Worm (Caenorhabditis elegans) whole organism, mixed stage, embryonic: ENCODE measurements around the gene nhr-107.

Source experiments
- M03D4.4 ChIP-seq: sonication (generic microtip); optimal IDR thresholded peaks from 2 replicates; lab custom pipeline; 2017; ENCODE audit warnings: mild to moderate bottlenecking, missing genetic modification characterization, missing compliant biosample characterization
- blmp-1 ChIP-seq: fragments of 150-350 bp; optimal IDR thresholded peaks from 2 replicates; lab custom pipeline; 2014; ENCODE audit warnings: missing biosample characterization, missing genetic modification characterization
- ceh-39 ChIP-seq: fragments of 150-350 bp; optimal IDR thresholded peaks from 2 replicates; lab custom pipeline; 2014; ENCODE audit warnings: missing biosample characterization, missing genetic modification characterization
- ceh-43 ChIP-seq: fragments of 200-800 bp; sonication (Bioruptor generic); optimal IDR thresholded peaks from 2 replicates; lab custom pipeline; 2018; ENCODE audit warnings: mild to moderate bottlenecking, missing genetic modification characterization, moderate library complexity, missing compliant biosample characterization
- ceh-83 ChIP-seq: fragments of 200-800 bp; sonication (Bioruptor generic); optimal IDR thresholded peaks from 2 replicates; lab custom pipeline; 2018; ENCODE audit warnings: mild to moderate bottlenecking, missing genetic modification characterization, missing compliant biosample characterization
- ces-1 ChIP-seq: fragments of 150-350 bp; optimal IDR thresholded peaks from 2 replicates; lab custom pipeline; 2014; ENCODE audit warnings: missing biosample characterization, missing genetic modification reagents, missing genetic modification characterization
- cnd-1 ChIP-seq: fragments of 200-800 bp; sonication (Bioruptor generic); optimal IDR thresholded peaks from 2 replicates; lab custom pipeline; 2018; ENCODE audit warnings: mild to moderate bottlenecking, missing genetic modification characterization, missing compliant biosample characterization
- drap-1 ChIP-seq: fragments of 200-800 bp; sonication (Bioruptor generic); optimal IDR thresholded peaks from 3 replicates; lab custom pipeline; 2018; ENCODE audit warnings: mild to moderate bottlenecking, missing genetic modification characterization, missing compliant biosample characterization
- flh-1 ChIP-seq: fragments of 200-800 bp; sonication (Bioruptor generic); optimal IDR thresholded peaks from 2 replicates; lab custom pipeline; 2018; ENCODE audit warnings: mild to moderate bottlenecking, missing genetic modification characterization, moderate library complexity, missing compliant biosample characterization
- ham-2 ChIP-seq: fragments of 200-800 bp; sonication (Bioruptor generic); optimal IDR thresholded peaks from 2 replicates; lab custom pipeline; 2018; ENCODE audit warnings: mild to moderate bottlenecking, missing genetic modification characterization, missing compliant biosample characterization
- hlh-1 ChIP-seq: fragments of 150-350 bp; optimal IDR thresholded peaks from 2 replicates; lab custom pipeline; 2014; ENCODE audit warnings: missing biosample characterization, missing genetic modification reagents, missing genetic modification characterization
- lin-32 ChIP-seq: fragments of 200-800 bp; sonication (Bioruptor generic); optimal IDR thresholded peaks from 2 replicates; lab custom pipeline; 2018; ENCODE audit warnings: mild to moderate bottlenecking, missing genetic modification characterization, missing compliant biosample characterization
- lsy-2 ChIP-seq: fragments of 150-350 bp; optimal IDR thresholded peaks from 2 replicates; lab custom pipeline; 2014; ENCODE audit warnings: missing biosample characterization, missing genetic modification characterization
- mab-5 ChIP-seq: fragments of 150-350 bp; optimal IDR thresholded peaks from 2 replicates; lab custom pipeline; 2014; ENCODE audit warnings: missing biosample characterization, missing genetic modification characterization
- mep-1 ChIP-seq: fragments of 150-350 bp; optimal IDR thresholded peaks from 2 replicates; lab custom pipeline; 2017; ENCODE audit warnings: missing biosample characterization, missing genetic modification reagents, missing genetic modification characterization, inconsistent platforms
- mls-2 ChIP-seq: sonication (generic microtip); optimal IDR thresholded peaks from 2 replicates; lab custom pipeline; 2016; ENCODE audit warnings: mild to moderate bottlenecking, missing genetic modification characterization, moderate library complexity, missing compliant biosample characterization
- nhr-237 ChIP-seq: fragments of 150-350 bp; optimal IDR thresholded peaks from 2 replicates; lab custom pipeline; 2014; ENCODE audit warnings: missing biosample characterization, missing genetic modification characterization
- nhr-28 ChIP-seq: fragments of 150-350 bp; optimal IDR thresholded peaks from 2 replicates; lab custom pipeline; 2014; ENCODE audit warnings: missing biosample characterization, missing genetic modification characterization
- nhr-76 ChIP-seq: sonication (generic microtip); optimal IDR thresholded peaks from 2 replicates; lab custom pipeline; 2017; ENCODE audit warnings: missing biosample characterization, missing genetic modification characterization
- pha-4 ChIP-seq: fragments of 150-350 bp; optimal IDR thresholded peaks from 2 replicates; lab custom pipeline; 2018; ENCODE audit warnings: missing biosample characterization, missing genetic modification reagents, missing genetic modification characterization
- sem-2 ChIP-seq: fragments of 200-800 bp; sonication (Bioruptor generic); optimal IDR thresholded peaks from 2 replicates; lab custom pipeline; 2018; ENCODE audit warnings: mild to moderate bottlenecking, missing genetic modification characterization, missing compliant biosample characterization
- snpc-4 ChIP-seq: fragments of 150-350 bp; optimal IDR thresholded peaks from 2 replicates; lab custom pipeline; 2014; ENCODE audit warnings: missing biosample characterization, missing genetic modification characterization
- sptf-1 ChIP-seq: sonication (generic microtip); optimal IDR thresholded peaks from 2 replicates; lab custom pipeline; 2017; ENCODE audit warnings: mild to moderate bottlenecking, missing genetic modification characterization, moderate library complexity, missing compliant biosample characterization
- tbx-8 ChIP-seq: fragments of 200-800 bp; sonication (Bioruptor generic); optimal IDR thresholded peaks from 2 replicates; lab custom pipeline; 2018; ENCODE audit warnings: mild to moderate bottlenecking, missing genetic modification characterization, moderate library complexity, missing compliant biosample characterization
- unc-39 ChIP-seq: fragments of 150-350 bp; optimal IDR thresholded peaks from 2 replicates; lab custom pipeline; 2014; ENCODE audit warnings: missing biosample characterization, missing genetic modification characterization
- zip-8 ChIP-seq: fragments of 150-350 bp; optimal IDR thresholded peaks from 2 replicates; lab custom pipeline; 2014; ENCODE audit warnings: missing biosample characterization, missing genetic modification characterization
- ztf-11 ChIP-seq: fragments of 150-350 bp; optimal IDR thresholded peaks from 2 replicates; lab custom pipeline; 2014; ENCODE audit warnings: missing biosample characterization, missing genetic modification characterization

nhr-107 gene

ce11 chrV:6951306-6951705 is 45.6 kb downstream of the nhr-107 start, which contains the start of gene T07H8.11:
Gene T07H8.11 (minus strand): TSS chrV:6951406.
- TF ChIP-seq ceh-43 (GFP tag; lab: Kevin White, UChicago) (no peak), nhr-237 (tag; lab: Kevin White, UChicago) (no peak), nhr-76 (tag; lab: Kevin White, UChicago) (no peak), drap-1 (GFP tag; lab: Kevin White, UChicago) (no peak), pha-4 (no peak), mep-1 (tag; lab: Kevin White, UChicago) (no peak), M03D4.4 (no peak), cnd-1 (tag; lab: Kevin White, UChicago) (no peak), sptf-1 (tag; lab: Kevin White, UChicago) (no peak), ceh-83 (GFP tag; lab: Kevin White, UChicago) (no peak), mls-2 (tag; lab: Kevin White, UChicago) (no peak), lin-32 (no peak), ztf-11 (tag; lab: Kevin White, UChicago) (no peak), ces-1 (GFP tag; lab: Kevin White, UChicago) (no peak), blmp-1 (no peak), lsy-2 (tag; lab: Kevin White, UChicago) (no peak), tbx-8 (GFP tag; lab: Kevin White, UChicago) (no peak), sem-2 (no peak), flh-1 (GFP tag; lab: Kevin White, UChicago) (no peak), zip-8 (tag; lab: Kevin White, UChicago) (no peak)

- no peak for TF ChIP-seq ceh-39 (tag; lab: Kevin White, UChicago)
- no peak for TF ChIP-seq drap-1 (GFP tag; lab: Kevin White, UChicago)
Observed at ce11 chrV:6949770-6950169, 47.1 kb downstream of the nhr-107 start, which contains the start of gene Y57E12B.11. Gene Y57E12B.11 (minus strand): TSS chrV:6949870.

- TF ChIP-seq hlh-1 (no peak), ceh-83 (GFP tag; lab: Kevin White, UChicago) (no peak), blmp-1 (no peak), flh-1 (GFP tag; lab: Kevin White, UChicago) (no peak), lsy-2 (tag; lab: Kevin White, UChicago) (no peak), ces-1 (GFP tag; lab: Kevin White, UChicago) (no peak), mab-5 (tag; lab: Kevin White, UChicago) (no peak), ztf-11 (tag; lab: Kevin White, UChicago) (no peak), drap-1 (GFP tag; lab: Kevin White, UChicago) (no peak), unc-39 (tag; lab: Kevin White, UChicago) (no peak), nhr-28 (tag; lab: Kevin White, UChicago) (no peak), ham-2 (GFP tag; lab: Kevin White, UChicago) (no peak), ceh-39 (tag; lab: Kevin White, UChicago) (no peak), sem-2 (no peak), mep-1 (tag; lab: Kevin White, UChicago) (no peak)
Observed at ce11 chrV:6948225-6948624, 48.7 kb downstream of the nhr-107 start, which contains the start of gene Y57E12B.1. Gene Y57E12B.1 (plus strand): TSS chrV:6948525.

DNA sequence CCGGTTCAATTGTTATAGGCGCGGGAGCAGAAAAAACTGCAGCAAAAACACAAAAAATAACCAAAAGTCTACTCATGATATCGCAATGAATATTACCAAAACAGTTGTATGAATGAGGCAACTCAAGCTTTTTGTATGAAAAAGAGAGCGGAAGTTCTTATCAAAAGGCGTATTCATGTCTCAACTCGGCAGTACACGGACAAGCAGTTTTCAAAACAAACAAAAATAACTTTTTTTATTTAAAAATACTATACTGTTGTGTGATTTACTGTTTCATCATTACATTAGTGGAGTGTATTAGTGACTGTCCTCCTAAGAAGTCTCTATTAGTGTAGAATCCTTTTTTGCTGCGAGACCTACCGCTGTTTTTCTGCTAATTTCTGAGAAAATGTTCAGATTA is 49.4 kb downstream of the nhr-107 start, which contains the start of gene Y57E12B.4:
Gene Y57E12B.4, minus strand, starts transcription at position 101 of the 400 bp plus-strand sequence.
- TF ChIP-seq hlh-1 = no peak
- no peak for TF ChIP-seq snpc-4 (tag; lab: Kevin White, UChicago)
- no peak for TF ChIP-seq nhr-28 (tag; lab: Kevin White, UChicago)
